Worm (Caenorhabditis elegans) whole organism, late embryonic: Measurements from ENCODE around the gene T24D3.2.
A peak's percentile ranks its signal among the peaks of the same experiment; 100 is the strongest.

ENCODE experiments used
- C08G9.2 ChIP-seq: sonication (generic microtip); optimal IDR thresholded peaks from 2 replicates; lab custom pipeline; 2016; ENCODE audit warnings: mild to moderate bottlenecking, missing genetic modification characterization, moderate library complexity, missing compliant biosample characterization
- F13H6.1 ChIP-seq: sonication (generic microtip); optimal IDR thresholded peaks from 2 replicates; lab custom pipeline; 2016; ENCODE audit warnings: missing genetic modification characterization, missing compliant biosample characterization
- K09A11.1 ChIP-seq: sonication (generic microtip); optimal IDR thresholded peaks from 2 replicates; lab custom pipeline; 2017; ENCODE audit warnings: antibody characterized with exemption, mild to moderate bottlenecking, missing genetic modification characterization, missing compliant biosample characterization; ENCODE audit not compliant: insufficient read depth
- T23F11.4 ChIP-seq: fragments of 200-800 bp; sonication (Bioruptor generic); optimal IDR thresholded peaks from 2 replicates; lab custom pipeline; 2018; ENCODE audit warnings: mild to moderate bottlenecking, missing genetic modification characterization, missing compliant biosample characterization
- Y22D7AL.16 ChIP-seq: sonication (generic microtip); optimal IDR thresholded peaks from 2 replicates; lab custom pipeline; 2016; ENCODE audit warnings: missing genetic modification characterization, missing compliant biosample characterization
- ama-1 ChIP-seq: fragments of 150-350 bp; optimal IDR thresholded peaks from 2 replicates; lab custom pipeline; 2014
- ceh-18 ChIP-seq: sonication (generic microtip); optimal IDR thresholded peaks from 2 replicates; lab custom pipeline; 2016; ENCODE audit warnings: missing genetic modification characterization, missing compliant biosample characterization
- ceh-19 ChIP-seq: fragments of 200-800 bp; sonication (Bioruptor generic); optimal IDR thresholded peaks from 2 replicates; lab custom pipeline; 2018; ENCODE audit warnings: mild to moderate bottlenecking, missing genetic modification characterization, missing compliant biosample characterization
- ceh-30 ChIP-seq: fragments of 150-350 bp; optimal IDR thresholded peaks from 2 replicates; lab custom pipeline; 2014; ENCODE audit warnings: missing biosample characterization, missing genetic modification characterization
- ceh-31 ChIP-seq: sonication (generic microtip); optimal IDR thresholded peaks from 2 replicates; lab custom pipeline; 2016; ENCODE audit warnings: missing genetic modification characterization, missing compliant biosample characterization
- ceh-34 ChIP-seq: sonication (generic microtip); optimal IDR thresholded peaks from 2 replicates; lab custom pipeline; 2016; ENCODE audit warnings: mild to moderate bottlenecking, missing genetic modification characterization, missing compliant biosample characterization
- ceh-48 ChIP-seq: sonication (generic microtip); optimal IDR thresholded peaks from 2 replicates; lab custom pipeline; 2016; ENCODE audit warnings: missing genetic modification characterization, inconsistent platforms, missing compliant biosample characterization
- ceh-6 ChIP-seq: fragments of 200-800 bp; sonication (Bioruptor generic); optimal IDR thresholded peaks from 2 replicates; lab custom pipeline; 2018; ENCODE audit warnings: mild to moderate bottlenecking, missing genetic modification characterization, missing compliant biosample characterization
- ceh-9 ChIP-seq: sonication (generic microtip); optimal IDR thresholded peaks from 2 replicates; lab custom pipeline; 2016; ENCODE audit warnings: mild to moderate bottlenecking, missing genetic modification characterization, inconsistent platforms, missing compliant biosample characterization
- che-1 ChIP-seq: sonication (generic microtip); optimal IDR thresholded peaks from 2 replicates; lab custom pipeline; 2016; ENCODE audit warnings: mild to moderate bottlenecking, missing genetic modification characterization, missing compliant biosample characterization
- elt-2 ChIP-seq: sonication (generic microtip); optimal IDR thresholded peaks from 2 replicates; lab custom pipeline; 2016; ENCODE audit warnings: missing genetic modification reagents, missing genetic modification characterization, missing compliant biosample characterization
- hlh-30 ChIP-seq: sonication (generic microtip); optimal IDR thresholded peaks from 2 replicates; lab custom pipeline; 2017; ENCODE audit warnings: antibody characterized with exemption, missing genetic modification characterization, missing compliant biosample characterization; ENCODE audit not compliant: insufficient read depth
- hlh-8 ChIP-seq: sonication (generic microtip); optimal IDR thresholded peaks from 2 replicates; lab custom pipeline; 2016; ENCODE audit warnings: missing genotype, missing genetic modification characterization, missing compliant biosample characterization
- lim-6 ChIP-seq: sonication (generic microtip); optimal IDR thresholded peaks from 2 replicates; lab custom pipeline; 2016; ENCODE audit warnings: missing genetic modification characterization, missing compliant biosample characterization
- lin-11 ChIP-seq: fragments of 200-800 bp; sonication (Bioruptor generic); optimal IDR thresholded peaks from 2 replicates; lab custom pipeline; 2018; ENCODE audit warnings: mild to moderate bottlenecking, missing genetic modification characterization, missing compliant biosample characterization
- nfya-1 ChIP-seq: sonication (generic microtip); optimal IDR thresholded peaks from 2 replicates; lab custom pipeline; 2017; ENCODE audit warnings: missing genetic modification characterization, mild to moderate bottlenecking, missing compliant biosample characterization, antibody characterized with exemption, moderate library complexity
- nhr-11 ChIP-seq: fragments of 150-350 bp; optimal IDR thresholded peaks from 2 replicates; lab custom pipeline; 2014; ENCODE audit warnings: missing biosample characterization, missing genetic modification characterization
- odd-2 ChIP-seq: sonication (generic microtip); optimal IDR thresholded peaks from 2 replicates; lab custom pipeline; 2017; ENCODE audit warnings: antibody characterized with exemption, mild to moderate bottlenecking, missing genetic modification characterization, missing compliant biosample characterization
- pat-9 ChIP-seq: fragments of 200-800 bp; sonication (Bioruptor generic); optimal IDR thresholded peaks from 2 replicates; lab custom pipeline; 2018; ENCODE audit warnings: mild to moderate bottlenecking, missing genetic modification characterization, moderate library complexity, missing compliant biosample characterization
- pax-1 ChIP-seq: fragments of 150-350 bp; optimal IDR thresholded peaks from 2 replicates; lab custom pipeline; 2014; ENCODE audit warnings: missing biosample characterization, missing genetic modification characterization
- pha-4 ChIP-seq: fragments of 150-350 bp; optimal IDR thresholded peaks from 2 replicates; lab custom pipeline; 2018; ENCODE audit warnings: missing biosample characterization, missing genetic modification reagents, missing genetic modification characterization
- pros-1 ChIP-seq: fragments of 150-350 bp; optimal IDR thresholded peaks from 2 replicates; lab custom pipeline; 2014; ENCODE audit warnings: missing biosample characterization, missing genetic modification reagents, missing genetic modification characterization
- ref-2 ChIP-seq: sonication (generic microtip); optimal IDR thresholded peaks from 2 replicates; lab custom pipeline; 2016; ENCODE audit warnings: missing genetic modification characterization, missing compliant biosample characterization
- rnt-1 ChIP-seq: sonication (generic microtip); optimal IDR thresholded peaks from 2 replicates; lab custom pipeline; 2016; ENCODE audit warnings: missing genetic modification characterization, missing compliant biosample characterization
- sdc-2 ChIP-seq: sonication (generic microtip); optimal IDR thresholded peaks from 2 replicates; lab custom pipeline; 2016; ENCODE audit warnings: missing genotype, missing genetic modification characterization, missing compliant biosample characterization
- sox-2 ChIP-seq: fragments of 200-800 bp; sonication (Bioruptor generic); IDR thresholded peaks from 2 replicates; pipeline ENCODE4 v1.3.6; 2022; ENCODE audit warnings: missing genetic modification reagents, missing genetic modification characterization, missing compliant biosample characterization
- syd-9 ChIP-seq: sonication (generic microtip); optimal IDR thresholded peaks from 2 replicates; lab custom pipeline; 2016; ENCODE audit warnings: mild to moderate bottlenecking, missing genetic modification characterization, moderate library complexity, missing compliant biosample characterization
- tbx-2 ChIP-seq: sonication (generic microtip); optimal IDR thresholded peaks from 2 replicates; lab custom pipeline; 2016; ENCODE audit warnings: missing genetic modification characterization, missing compliant biosample characterization
- tbx-7 ChIP-seq: sonication (generic microtip); optimal IDR thresholded peaks from 2 replicates; lab custom pipeline; 2016; ENCODE audit warnings: missing genotype, missing genetic modification characterization, missing compliant biosample characterization
- ttx-3 ChIP-seq: sonication (generic microtip); optimal IDR thresholded peaks from 2 replicates; lab custom pipeline; 2016; ENCODE audit warnings: missing genetic modification reagents, missing genetic modification characterization, missing compliant biosample characterization
- unc-3 ChIP-seq, 2 experiments: fragments of 200-800 bp in 1 of 2; sonication (Bioruptor generic) in 1 of 2; sonication (generic microtip) in 1 of 2; conservative IDR thresholded peaks in 1 of 2; optimal IDR thresholded peaks in 1 of 2; 2 replicates each; pipeline versions ENCODE4 v1.3.6 to Lab custom; 2016 to 2022; ENCODE audit warnings: missing compliant biosample characterization in 2 of 2, missing genetic modification characterization in 2 of 2, missing genetic modification reagents in 1 of 2
- unc-42 ChIP-seq: sonication (generic microtip); optimal IDR thresholded peaks from 2 replicates; lab custom pipeline; 2016; ENCODE audit warnings: missing genotype, missing genetic modification characterization, missing compliant biosample characterization
- unc-55 ChIP-seq: sonication (generic microtip); optimal IDR thresholded peaks from 2 replicates; lab custom pipeline; 2017; ENCODE audit warnings: missing biosample characterization, missing genetic modification reagents, missing genetic modification characterization
- unc-86 ChIP-seq: sonication (generic microtip); optimal IDR thresholded peaks from 2 replicates; lab custom pipeline; 2016; ENCODE audit warnings: missing genetic modification characterization, missing compliant biosample characterization
- zip-5 ChIP-seq: sonication (generic microtip); optimal IDR thresholded peaks from 2 replicates; lab custom pipeline; 2016; ENCODE audit warnings: missing genetic modification characterization, missing compliant biosample characterization

The T24D3.2 gene

DNA sequence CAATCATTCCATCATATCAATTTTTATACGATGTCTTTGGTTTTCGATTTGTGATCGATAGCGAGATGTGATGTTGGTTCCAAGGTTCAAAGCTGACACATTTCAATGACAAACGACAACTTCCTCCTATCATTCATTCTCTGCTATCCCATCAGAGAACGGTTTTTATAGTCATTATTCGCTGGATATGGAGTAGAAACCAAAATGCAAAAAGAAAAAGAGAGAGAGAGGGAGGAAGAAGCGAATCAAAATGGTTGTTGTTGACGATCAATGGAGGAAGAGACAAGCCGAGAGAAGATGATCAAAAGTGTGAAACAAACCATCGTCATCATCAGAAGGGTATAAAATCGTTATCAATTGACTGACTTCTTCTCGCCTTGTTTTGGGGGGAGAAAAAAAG is at the start of gene T24D3.2:
Gene T24D3.2 (plus strand): TSS at position 304 of the 400 bp plus-strand sequence.
- TF ChIP-seq pax-1, result no peak
- no peak for TF ChIP-seq che-1
- TF ChIP-seq lin-11 (tag; lab: Kevin White, UChicago), result no peak
- no peak for TF ChIP-seq C08G9.2 (tag; lab: Kevin White, UChicago)
- no peak for TF ChIP-seq Y22D7AL.16 (tag; lab: Kevin White, UChicago)
- TF ChIP-seq ceh-9 (tag; lab: Kevin White, UChicago), result no peak

DNA sequence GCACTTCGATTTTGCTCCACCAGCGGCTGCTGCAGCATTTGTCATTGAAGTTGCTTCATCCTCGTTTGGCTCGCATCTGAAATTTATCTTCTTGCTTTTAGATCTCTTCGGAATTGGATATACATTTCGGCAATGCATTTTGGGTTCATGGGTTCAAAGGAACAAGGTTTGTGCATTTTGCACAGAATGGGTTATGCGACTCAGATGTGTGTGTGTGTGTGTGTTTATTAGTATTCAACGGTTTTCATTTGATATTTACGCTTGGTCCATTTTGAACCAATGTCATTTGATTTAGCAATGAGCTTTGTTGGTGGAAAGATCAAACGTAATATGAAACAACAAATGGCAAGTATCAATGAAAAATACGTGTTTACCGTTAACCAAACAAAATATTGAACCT is 49.7 kb upstream of the T24D3.2 start:
- no peak for TF ChIP-seq lim-6 (tag; lab: Kevin White, UChicago)
- no peak for TF ChIP-seq C08G9.2 (tag; lab: Kevin White, UChicago)
- TF ChIP-seq ttx-3 (tag; lab: Kevin White, UChicago), result no peak
- no peak for TF ChIP-seq hlh-8 (tag; lab: Kevin White, UChicago)
- TF ChIP-seq ama-1, result no peak
- no peak for TF ChIP-seq tbx-7 (tag; lab: Kevin White, UChicago)
- TF ChIP-seq unc-86, result no peak
- TF ChIP-seq K09A11.1 (tag; lab: Kevin White, UChicago), result no peak
- TF ChIP-seq nhr-11 (tag; lab: Kevin White, UChicago), result no peak
- no peak for TF ChIP-seq syd-9 (tag; lab: Kevin White, UChicago)

DNA sequence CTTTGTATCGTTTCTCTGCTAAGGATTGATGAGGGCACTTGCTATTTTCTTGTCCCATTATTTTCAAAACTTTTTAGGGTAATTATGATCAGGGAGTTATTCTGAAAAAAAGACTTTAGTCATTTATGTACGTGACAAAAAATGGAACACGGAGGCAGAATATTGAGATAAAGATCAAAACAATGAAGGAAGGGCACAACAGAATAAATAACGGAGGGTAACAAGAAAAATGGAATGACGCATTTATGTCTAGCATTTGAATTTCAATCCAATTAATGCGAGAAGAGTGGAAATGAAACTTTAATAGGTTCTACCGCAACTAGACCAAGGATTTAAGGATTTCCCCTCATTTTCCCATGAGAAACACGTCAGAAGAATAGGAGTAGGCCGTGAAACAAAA is 47.2 kb upstream of the T24D3.2 start, which contains the start of gene glb-13:
Gene glb-13 (minus strand): TSS at position 101 of the 400 bp plus-strand sequence.
- no peak for TF ChIP-seq rnt-1
- no peak for TF ChIP-seq T23F11.4
- TF ChIP-seq unc-42, result no peak
- TF ChIP-seq unc-3 (GFP tag; conservative IDR thresholded peaks at IDR 0.05; lab: Robert Waterston, UW), result no peak
- no peak for TF ChIP-seq unc-3 (tag; optimal IDR thresholded peaks at IDR 0.05; lab: Kevin White, UChicago)
- TF ChIP-seq ceh-19 (GFP tag; lab: Kevin White, UChicago), result no peak
- no peak for TF ChIP-seq odd-2 (tag; lab: Kevin White, UChicago)

DNA sequence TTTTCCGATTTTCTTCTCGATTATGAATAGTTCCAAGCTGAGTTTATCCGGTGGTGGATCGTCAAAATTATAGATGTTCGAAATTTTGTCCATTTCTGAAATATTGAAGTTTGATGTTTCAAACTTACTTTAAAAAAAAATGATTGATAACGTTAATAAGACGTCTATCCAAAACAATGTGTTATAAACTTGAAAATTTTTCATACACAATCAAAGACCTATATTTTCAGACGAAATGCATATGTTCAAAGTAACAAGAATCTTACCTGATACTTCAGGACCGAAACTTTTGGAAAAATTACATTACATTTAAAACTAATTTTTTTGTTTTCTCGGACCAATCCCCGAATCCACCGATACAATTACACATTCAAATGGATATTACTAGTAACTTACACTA is 34.1 kb upstream of the T24D3.2 start, which contains the start of gene nekl-3:
Gene nekl-3 (minus strand): TSS at position 101 of the 400 bp plus-strand sequence.
- TF ChIP-seq odd-2 (tag; lab: Kevin White, UChicago), result no peak
- no peak for TF ChIP-seq ceh-19 (GFP tag; lab: Kevin White, UChicago)
- no peak for TF ChIP-seq lim-6 (tag; lab: Kevin White, UChicago)
- no peak for TF ChIP-seq hlh-30 (tag; lab: Kevin White, UChicago)
- TF ChIP-seq pha-4 (tag; lab: Kevin White, UChicago), result no peak
- no peak for TF ChIP-seq zip-5 (tag; lab: Kevin White, UChicago)

DNA sequence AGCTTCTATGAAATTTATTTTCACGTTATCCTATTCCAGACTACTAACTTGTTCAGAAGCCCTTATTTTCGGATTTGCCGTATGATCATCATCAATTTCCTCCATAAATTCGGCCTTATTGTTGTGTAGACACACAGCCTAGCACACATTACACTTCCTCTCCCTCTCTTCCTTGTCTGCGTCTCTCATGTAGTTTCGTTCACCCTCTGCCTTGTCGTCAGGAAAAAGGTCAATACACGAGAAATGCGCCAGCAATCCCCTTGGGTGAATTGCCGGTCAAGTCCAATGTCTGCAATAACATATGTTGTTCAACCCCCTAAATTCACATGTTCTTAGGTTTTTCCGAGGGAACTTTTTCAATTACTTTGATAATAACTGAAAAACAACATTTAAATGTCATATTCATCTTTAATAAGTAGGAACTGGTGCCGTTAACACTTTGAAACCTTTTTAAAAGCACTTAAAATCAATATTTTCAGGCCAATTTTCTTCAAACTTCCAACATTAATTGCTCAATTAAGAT is 31.7 kb upstream of the T24D3.2 start, which contains the start of gene F17E5.2:
Gene F17E5.2 (plus strand): TSS at position 473 of the 523 bp plus-strand sequence.
- TF ChIP-seq F13H6.1 (peak; percentile 12), nfya-1 (tag; lab: Kevin White, UChicago) (peak; percentile 85), syd-9 (tag; lab: Kevin White, UChicago) (no peak), sdc-2 (tag; lab: Kevin White, UChicago) (peak; percentile 83), unc-55 (GFP tag; lab: Kevin White, UChicago) (peak; percentile 71), T23F11.4 (no peak), ceh-30 (tag; lab: Kevin White, UChicago) (peak; percentile 94), ceh-34 (peak; percentile 77), sox-2 (no peak), ceh-6 (GFP tag; lab: Kevin White, UChicago) (peak; percentile 20), tbx-2 (tag; lab: Kevin White, UChicago) (peak; percentile 68), C08G9.2 (tag; lab: Kevin White, UChicago) (peak; percentile 9), hlh-8 (tag; lab: Kevin White, UChicago) (peak; percentile 70), elt-2 (tag; lab: Kevin White, UChicago) (peak; percentile 10), ceh-48 (tag; lab: Kevin White, UChicago) (peak; percentile 71), ref-2 (peak; percentile 74), ttx-3 (tag; lab: Kevin White, UChicago) (no peak), unc-42 (peak; percentile 83), ceh-31 (tag; lab: Kevin White, UChicago) (peak; percentile 77), pros-1 (peak; percentile 78), zip-5 (tag; lab: Kevin White, UChicago) (no peak), pat-9 (tag; lab: Kevin White, UChicago) (peak; percentile 18), ceh-18 (tag; lab: Kevin White, UChicago) (peak; percentile 84), rnt-1 (peak; percentile 32), hlh-30 (tag; lab: Kevin White, UChicago) (peak; percentile 32), lin-11 (tag; lab: Kevin White, UChicago) (no peak), ama-1 (no peak)
- TF ChIP-seq, all 69 proteins: peak for 20
